Worm (Caenorhabditis elegans) whole organism, L1 larva: ENCODE data around the gene hdl-1.

Experiments used
- F16B12.6 ChIP-seq: fragments of 150-350 bp; optimal IDR thresholded peaks from 2 replicates; lab custom pipeline; 2014; ENCODE audit warnings: missing biosample characterization, missing genetic modification characterization
- Y116A8C.19 ChIP-seq: sonication (generic microtip); optimal IDR thresholded peaks from 2 replicates; lab custom pipeline; 2016; ENCODE audit warnings: missing compliant biosample characterization, missing genetic modification characterization, borderline replicate concordance
- aha-1 ChIP-seq: fragments of 150-350 bp; optimal IDR thresholded peaks from 2 replicates; lab custom pipeline; 2014; ENCODE audit warnings: missing biosample characterization, missing genetic modification characterization
- alr-1 ChIP-seq: fragments of 200-800 bp; sonication (Bioruptor generic); optimal IDR thresholded peaks from 2 replicates; lab custom pipeline; 2018; ENCODE audit warnings: borderline replicate concordance, mild to moderate bottlenecking, missing genetic modification characterization, missing compliant biosample characterization
- aly-2 ChIP-seq: fragments of 150-350 bp; optimal IDR thresholded peaks from 2 replicates; lab custom pipeline; 2014; ENCODE audit warnings: missing biosample characterization, missing genetic modification characterization
- ama-1 ChIP-seq: fragments of 150-350 bp; optimal IDR thresholded peaks from 2 replicates; lab custom pipeline; 2014
- blmp-1 ChIP-seq: fragments of 150-350 bp; optimal IDR thresholded peaks from 2 replicates; lab custom pipeline; 2014; ENCODE audit warnings: missing biosample characterization, missing genetic modification characterization
- ceh-63 ChIP-seq: fragments of 200-800 bp; sonication (Bioruptor generic); optimal IDR thresholded peaks from 2 replicates; lab custom pipeline; 2018; ENCODE audit warnings: mild to moderate bottlenecking, missing genetic modification characterization, missing compliant biosample characterization
- ceh-88 ChIP-seq: fragments of 200-800 bp; sonication (Bioruptor generic); IDR thresholded peaks from 2 replicates; pipeline ENCODE4 v1.3.6; 2022; ENCODE audit warnings: missing genetic modification characterization, missing compliant biosample characterization
- ces-1 ChIP-seq: fragments of 150-350 bp; optimal IDR thresholded peaks from 2 replicates; lab custom pipeline; 2014; ENCODE audit warnings: missing biosample characterization, missing genetic modification reagents, missing genetic modification characterization
- dpl-1 ChIP-seq, 3 experiments: fragments of 150-350 bp in 2 of 3; sonication (generic microtip) in 1 of 3; optimal IDR thresholded peaks; 2 replicates each; lab custom pipeline; 2014 to 2017; ENCODE audit warnings: missing biosample characterization in 3 of 3, missing genetic modification characterization in 3 of 3, missing genetic modification reagents in 3 of 3
- dsc-1 ChIP-seq: sonication (generic microtip); optimal IDR thresholded peaks from 2 replicates; lab custom pipeline; 2016; ENCODE audit warnings: mild to moderate bottlenecking, missing genetic modification characterization, missing compliant biosample characterization
- efl-1 ChIP-seq, 4 experiments: fragments of 150-350 bp; optimal IDR thresholded peaks in 3 of 4; peaks in 1 of 4; 1 replicate in 1 of 4; 2 replicates in 3 of 4; lab custom pipeline; 2014; ENCODE audit warnings: missing biosample characterization in 2 of 4, missing genetic modification characterization in 2 of 4, missing genetic modification reagents in 2 of 4
- efl-3 ChIP-seq: fragments of 200-800 bp; sonication (Bioruptor generic); optimal IDR thresholded peaks from 2 replicates; lab custom pipeline; 2018; ENCODE audit warnings: mild to moderate bottlenecking, missing genetic modification characterization, missing compliant biosample characterization
- elt-2 ChIP-seq: sonication (generic microtip); optimal IDR thresholded peaks from 2 replicates; lab custom pipeline; 2016; ENCODE audit warnings: missing genetic modification characterization, mild to moderate bottlenecking, inconsistent platforms, missing compliant biosample characterization, missing genetic modification reagents
- elt-3 ChIP-seq, 6 experiments: fragments of 150-350 bp in 1 of 6; sonication (generic microtip); optimal IDR thresholded peaks; 2 replicates each; lab custom pipeline; 2017 to 2018; ENCODE audit warnings: missing biosample characterization in 6 of 6, missing genetic modification characterization in 6 of 6, inconsistent platforms in 1 of 6
- fos-1 ChIP-seq: fragments of 150-350 bp; optimal IDR thresholded peaks from 2 replicates; lab custom pipeline; 2014; ENCODE audit warnings: missing biosample characterization, missing genetic modification characterization
- hpl-2 ChIP-seq: fragments of 150-350 bp; optimal IDR thresholded peaks from 2 replicates; lab custom pipeline; 2014; ENCODE audit warnings: missing biosample characterization, missing genetic modification reagents, missing genetic modification characterization
- irx-1 ChIP-seq: sonication (generic microtip); optimal IDR thresholded peaks from 2 replicates; lab custom pipeline; 2016; ENCODE audit warnings: missing genetic modification characterization, missing compliant biosample characterization
- jun-1 ChIP-seq: fragments of 150-350 bp; optimal IDR thresholded peaks from 2 replicates; lab custom pipeline; 2014; ENCODE audit warnings: missing biosample characterization, missing genetic modification reagents, missing genetic modification characterization
- lin-14 ChIP-seq: fragments of 200-800 bp; sonication (Bioruptor generic); optimal IDR thresholded peaks from 2 replicates; lab custom pipeline; 2018; ENCODE audit warnings: mild to moderate bottlenecking, missing genetic modification characterization, moderate library complexity, missing compliant biosample characterization
- lin-35 ChIP-seq, 2 experiments: fragments of 150-350 bp; optimal IDR thresholded peaks; 2 replicates each; lab custom pipeline; 2014; ENCODE audit warnings: missing biosample characterization in 2 of 2, missing genetic modification characterization in 2 of 2, missing genetic modification reagents in 2 of 2
- lsy-2 ChIP-seq, 2 experiments: fragments of 150-350 bp; optimal IDR thresholded peaks; 2 replicates each; lab custom pipeline; 2014; ENCODE audit warnings: missing biosample characterization in 2 of 2, missing genetic modification characterization in 2 of 2
- mab-9 ChIP-seq: fragments of 200-800 bp; sonication (Bioruptor generic); IDR thresholded peaks from 2 replicates; pipeline ENCODE4 v1.3.6; 2022; ENCODE audit warnings: missing genetic modification reagents, missing genetic modification characterization, missing compliant biosample characterization
- mdl-1 ChIP-seq, 2 experiments: fragments of 150-350 bp; optimal IDR thresholded peaks; 2 replicates each; lab custom pipeline; 2014 to 2017; ENCODE audit warnings: missing biosample characterization in 2 of 2, missing genetic modification characterization in 2 of 2, inconsistent platforms in 1 of 2
- mef-2 ChIP-seq: fragments of 150-350 bp; optimal IDR thresholded peaks from 2 replicates; lab custom pipeline; 2014; ENCODE audit warnings: missing biosample characterization, missing genetic modification characterization
- mep-1 ChIP-seq: fragments of 150-350 bp; optimal IDR thresholded peaks from 2 replicates; lab custom pipeline; 2014; ENCODE audit warnings: missing biosample characterization, missing genetic modification characterization
- nhr-20 ChIP-seq: sonication (generic microtip); optimal IDR thresholded peaks from 2 replicates; lab custom pipeline; 2016; ENCODE audit warnings: mild to moderate bottlenecking, missing genetic modification characterization, missing compliant biosample characterization
- nhr-28 ChIP-seq: fragments of 150-350 bp; optimal IDR thresholded peaks from 2 replicates; lab custom pipeline; 2014; ENCODE audit warnings: missing biosample characterization, missing genetic modification characterization
- nhr-47 ChIP-seq: sonication (generic microtip); optimal IDR thresholded peaks from 2 replicates; lab custom pipeline; 2016; ENCODE audit warnings: mild to moderate bottlenecking, missing genetic modification characterization, moderate library complexity, missing compliant biosample characterization
- nhr-71 ChIP-seq: sonication (generic microtip); optimal IDR thresholded peaks from 2 replicates; lab custom pipeline; 2016; ENCODE audit warnings: mild to moderate bottlenecking, missing genetic modification characterization, moderate library complexity, missing compliant biosample characterization
- nhr-85 ChIP-seq: sonication (generic microtip); peaks from one replicate; lab custom pipeline; 2016; ENCODE audit warnings: missing genetic modification characterization, inconsistent platforms, missing compliant biosample characterization
- nhr-90 ChIP-seq: sonication (generic microtip); optimal IDR thresholded peaks from 2 replicates; lab custom pipeline; 2016; ENCODE audit warnings: mild to moderate bottlenecking, missing genetic modification characterization, missing compliant biosample characterization; ENCODE audit not compliant: poor library complexity
- pag-3 ChIP-seq: sonication (generic microtip); optimal IDR thresholded peaks from 2 replicates; lab custom pipeline; 2017; ENCODE audit warnings: missing genetic modification characterization, mild to moderate bottlenecking, missing compliant biosample characterization, antibody characterized with exemption, borderline replicate concordance; ENCODE audit not compliant: insufficient read depth
- pqm-1 ChIP-seq: sonication (generic microtip); optimal IDR thresholded peaks from 3 replicates; lab custom pipeline; 2017; ENCODE audit warnings: missing biosample characterization, missing genetic modification characterization
- snu-23 ChIP-seq: sonication (generic microtip); optimal IDR thresholded peaks from 2 replicates; lab custom pipeline; 2016; ENCODE audit warnings: missing genetic modification characterization, missing compliant biosample characterization
- sptf-1 ChIP-seq: fragments of 150-350 bp; optimal IDR thresholded peaks from 2 replicates; lab custom pipeline; 2014; ENCODE audit warnings: missing biosample characterization, missing genetic modification characterization
- sup-37 ChIP-seq: fragments of 200-800 bp; sonication (Bioruptor generic); optimal IDR thresholded peaks from 2 replicates; lab custom pipeline; 2018; ENCODE audit warnings: mild to moderate bottlenecking, missing genetic modification characterization, missing compliant biosample characterization
- tbx-2 ChIP-seq: sonication (generic microtip); optimal IDR thresholded peaks from 2 replicates; lab custom pipeline; 2016; ENCODE audit warnings: missing genetic modification characterization, missing compliant biosample characterization
- tlp-1 ChIP-seq: fragments of 150-350 bp; optimal IDR thresholded peaks from 2 replicates; lab custom pipeline; 2014; ENCODE audit warnings: missing biosample characterization, missing genetic modification characterization
- unc-130 ChIP-seq: fragments of 150-350 bp; optimal IDR thresholded peaks from 2 replicates; lab custom pipeline; 2017; ENCODE audit warnings: missing biosample characterization, missing genetic modification characterization, inconsistent platforms
- unc-30 ChIP-seq: sonication (generic microtip); optimal IDR thresholded peaks from 2 replicates; lab custom pipeline; 2017; ENCODE audit warnings: missing biosample characterization, missing genetic modification characterization
- unc-98 ChIP-seq: fragments of 200-800 bp; sonication (Bioruptor generic); IDR thresholded peaks from 2 replicates; pipeline ENCODE4 v1.3.6; 2022; ENCODE audit warnings: missing genetic modification characterization, missing compliant biosample characterization
- vab-15 ChIP-seq: sonication (generic microtip); optimal IDR thresholded peaks from 2 replicates; lab custom pipeline; 2017; ENCODE audit warnings: missing genotype, mild to moderate bottlenecking, missing genetic modification characterization, missing compliant biosample characterization
- xbp-1 ChIP-seq: sonication (generic microtip); optimal IDR thresholded peaks from 2 replicates; lab custom pipeline; 2016; ENCODE audit warnings: missing genetic modification characterization, missing compliant biosample characterization
- zag-1 ChIP-seq: fragments of 150-350 bp; optimal IDR thresholded peaks from 2 replicates; lab custom pipeline; 2014; ENCODE audit warnings: missing biosample characterization, missing genetic modification characterization
- ztf-11 ChIP-seq, 2 experiments: sonication (generic microtip); optimal IDR thresholded peaks; 2 replicates each; lab custom pipeline; 2016 to 2017; ENCODE audit warnings: missing genetic modification characterization in 2 of 2, missing biosample characterization in 1 of 2, missing compliant biosample characterization in 1 of 2
- ztf-4 ChIP-seq: fragments of 150-350 bp; optimal IDR thresholded peaks from 2 replicates; lab custom pipeline; 2014; ENCODE audit warnings: missing biosample characterization, missing genetic modification characterization

hdl-1 gene

ce11 chrIV:11937087-11937486 lies 12.5 kb downstream of the hdl-1 start, which contains the start of gene slc-5A12:
Gene slc-5A12 (plus strand): TSS chrIV:11937419.
- no peak for TF ChIP-seq pag-3 (tag; lab: Kevin White, UChicago)
- TF ChIP-seq elt-3 (tag; optimal IDR thresholded peaks at IDR 0.05; lab: Kevin White, UChicago): peak in 1 of 6 experiments; percentile 1
- peak; percentile 41 for TF ChIP-seq nhr-85
- TF ChIP-seq snu-23: peak; percentile 20
- peak; percentile 72 for TF ChIP-seq blmp-1 (tag; lab: Kevin White, UChicago)
- no peak for TF ChIP-seq alr-1 (tag; lab: Kevin White, UChicago)

- TF ChIP-seq lin-14 (GFP tag; lab: Kevin White, UChicago) (no peak), efl-3 (no peak), vab-15 (tag; lab: Kevin White, UChicago) (no peak)
Observed at ce11 chrIV:11930572-11930971, 19.0 kb downstream of the hdl-1 start, which contains the start of gene nhx-9. Gene nhx-9 (plus strand): TSS chrIV:11930872.

DNA sequence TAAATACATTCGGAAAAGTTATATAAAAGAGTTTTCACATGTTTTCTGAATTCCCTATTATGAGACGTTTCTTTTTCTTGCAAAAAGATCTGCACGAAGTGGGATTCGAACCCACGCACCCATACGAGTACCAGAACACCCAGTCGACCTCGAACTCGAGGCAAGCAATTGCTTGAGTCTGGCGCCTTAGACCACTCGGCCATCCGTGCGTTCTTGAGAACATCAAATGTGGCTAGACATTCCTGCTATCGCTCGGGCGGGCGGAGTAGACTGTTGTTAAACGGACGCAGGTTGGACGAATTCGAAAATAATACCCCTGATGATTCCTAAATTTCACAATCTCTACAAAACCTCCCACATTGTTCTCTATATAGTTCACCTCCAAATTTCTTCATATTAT lies 21.2 kb downstream of the hdl-1 start:
- TF ChIP-seq xbp-1 (tag; lab: Kevin White, UChicago) (peak; percentile 25), mdl-1 (tag; optimal IDR thresholded peaks at IDR 0.05; lab: Kevin White, UChicago) (peak in 1 of 2 experiments; percentile 58), mep-1 (peak; percentile 23), unc-98 (no peak), zag-1 (no peak), ces-1 (GFP tag; lab: Kevin White, UChicago) (no peak), jun-1 (tag; lab: Kevin White, UChicago) (peak; percentile 8), elt-2 (peak; percentile 32), lin-35 (GFP tag; optimal IDR thresholded peaks at IDR 0.05; lab: Kevin White, UChicago) (peak; percentile 36 to 76), nhr-20 (peak; percentile 94), ceh-88 (GFP tag; lab: Robert Waterston, UW) (peak; percentile 41; the same call in 1 of the 2 replicates), efl-1 (optimal IDR thresholded peaks at IDR 0.05; lab: Kevin White, UChicago) (peak; percentile 27 to 46), efl-1 (GFP tag; optimal IDR thresholded peaks at IDR 0.05 in 1 of 2; lab: Kevin White, UChicago) (peak; percentile 6 to 88), unc-130 (tag; lab: Kevin White, UChicago) (no peak), nhr-28 (no peak), vab-15 (tag; lab: Kevin White, UChicago) (no peak), dpl-1 (GFP tag; optimal IDR thresholded peaks at IDR 0.05; lab: Kevin White, UChicago) (peak in 2 of 3 experiments; percentile 14 to 16), sup-37 (GFP tag; lab: Kevin White, UChicago) (no peak), F16B12.6 (tag; lab: Kevin White, UChicago) (no peak), nhr-71 (tag; lab: Kevin White, UChicago) (peak; percentile 66), nhr-47 (tag; lab: Kevin White, UChicago) (peak; percentile 56), ztf-11 (tag; optimal IDR thresholded peaks at IDR 0.05; lab: Kevin White, UChicago) (peak in 1 of 2 experiments; percentile 9), dsc-1 (tag; lab: Kevin White, UChicago) (no peak), fos-1 (tag; lab: Kevin White, UChicago) (peak; percentile 49), aly-2 (tag; lab: Kevin White, UChicago) (no peak), mef-2 (tag; lab: Kevin White, UChicago) (no peak), ceh-63 (no peak), Y116A8C.19 (tag; lab: Kevin White, UChicago) (no peak), sptf-1 (no peak), ztf-4 (tag; lab: Kevin White, UChicago) (no peak), pqm-1 (tag; lab: Kevin White, UChicago) (no peak), ama-1 (lab: Kevin White, UChicago) (no peak), tbx-2 (tag; lab: Kevin White, UChicago) (peak; percentile 15), mab-9 (GFP tag; lab: Robert Waterston, UW) (no peak), tlp-1 (tag; lab: Kevin White, UChicago) (no peak), elt-3 (tag; optimal IDR thresholded peaks at IDR 0.05; lab: Kevin White, UChicago) (peak in 2 of 6 experiments; percentile 20 to 21), lsy-2 (tag; optimal IDR thresholded peaks at IDR 0.05; lab: Kevin White, UChicago) (peak in 1 of 2 experiments; percentile 66), hpl-2 (GFP tag; lab: Kevin White, UChicago) (no peak), nhr-90 (tag; lab: Kevin White, UChicago) (peak; percentile 68), unc-30 (tag; lab: Kevin White, UChicago) (no peak), irx-1 (tag; lab: Kevin White, UChicago) (peak; percentile 38), aha-1 (tag; lab: Kevin White, UChicago) (no peak)
